Worm (Caenorhabditis elegans): Measurements from ENCODE around the gene dolk-1.

ce11 chrIII:11954150-11954549 lies 20.7 kb upstream of the dolk-1 start:
- TF ChIP-seq med-1 (GFP tag; optimal IDR thresholded peaks at IDR 0.05; ENCODE audit: insufficient read depth) (no peak), cog-1 (tag; optimal IDR thresholded peaks at IDR 0.05) (no peak), T22C8.4 (GFP tag; IDR thresholded peaks at IDR 0.05) (no peak), ref-1 (GFP tag; conservative IDR thresholded peaks at IDR 0.05) (no peak), klf-2 (GFP tag; conservative IDR thresholded peaks at IDR 0.05) (no peak)
